Fruit fly (Drosophila melanogaster) whole organism, embryonic: ENCODE measurements around the gene CG9286.

Experiments used
- Adf1 ChIP-seq: fragments of 200-800 bp; sonication (Bioruptor generic); IDR thresholded peaks from 2 replicates; pipeline ENCODE4 v1.3.6; 2022; ENCODE audit warnings: missing biosample characterization, missing genetic modification characterization
- Bgb ChIP-seq: fragments of 200-800 bp; sonication (Bioruptor generic); IDR thresholded peaks from 2 replicates; pipeline ENCODE4 v1.3.6; 2022; ENCODE audit warnings: missing biosample characterization, missing genetic modification characterization; ENCODE audit not compliant: partially characterized antibody
- Bteb2 ChIP-seq: fragments of 200-800 bp; sonication (Bioruptor generic); optimal IDR thresholded peaks from 2 replicates; lab custom pipeline; 2016; ENCODE audit warnings: missing biosample characterization, missing genetic modification characterization
- CG10431 ChIP-seq: fragments of 200-800 bp; sonication (Bioruptor generic); optimal IDR thresholded peaks from 3 replicates; lab custom pipeline; 2018; ENCODE audit warnings: missing biosample characterization, mild to moderate bottlenecking, missing genetic modification characterization
- CG11723 ChIP-seq: fragments of 200-800 bp; sonication (Bioruptor generic); optimal IDR thresholded peaks from 2 replicates; lab custom pipeline; 2017; ENCODE audit warnings: missing biosample characterization, mild to moderate bottlenecking, missing genetic modification characterization
- CG12769 ChIP-seq: fragments of 200-800 bp; sonication (Bioruptor generic); optimal IDR thresholded peaks from 2 replicates; lab custom pipeline; 2019; ENCODE audit warnings: missing biosample characterization, mild to moderate bottlenecking, missing genetic modification characterization, moderate library complexity
- CG1603 ChIP-seq: fragments of 200-800 bp; sonication (Bioruptor generic); optimal IDR thresholded peaks from 2 replicates; lab custom pipeline; 2019; ENCODE audit warnings: missing biosample characterization, mild to moderate bottlenecking, missing genetic modification characterization, moderate library complexity
- CG2116 ChIP-seq: fragments of 200-800 bp; sonication (Bioruptor generic); optimal IDR thresholded peaks from 3 replicates; lab custom pipeline; 2018; ENCODE audit warnings: missing biosample characterization, mild to moderate bottlenecking, missing genetic modification characterization
- CG2199 ChIP-seq: fragments of 200-800 bp; sonication (Bioruptor generic); IDR thresholded peaks from 3 replicates; pipeline ENCODE4 v1.3.6; 2022; ENCODE audit warnings: missing biosample characterization, missing genetic modification characterization
- CG3163 ChIP-seq: fragments of 200-800 bp; sonication (Bioruptor generic); optimal IDR thresholded peaks from 3 replicates; lab custom pipeline; 2016; ENCODE audit warnings: missing biosample characterization, missing genetic modification characterization
- CG34224 ChIP-seq: fragments of 200-800 bp; sonication (Bioruptor generic); IDR thresholded peaks from 3 replicates; pipeline ENCODE4 v1.3.6; 2022; ENCODE audit warnings: missing biosample characterization, missing genetic modification characterization; ENCODE audit not compliant: partially characterized antibody
- CG3847 ChIP-seq: fragments of 200-800 bp; sonication (Bioruptor generic); IDR thresholded peaks from 2 replicates; pipeline ENCODE4 v1.3.6; 2022; ENCODE audit warnings: missing biosample characterization, missing genetic modification characterization
- CG7786 ChIP-seq: fragments of 200-800 bp; sonication (Bioruptor generic); optimal IDR thresholded peaks from 2 replicates; lab custom pipeline; 2016; ENCODE audit warnings: missing biosample characterization, missing genetic modification characterization
- CG9727 ChIP-seq: fragments of 200-800 bp; sonication (Bioruptor generic); optimal IDR thresholded peaks from 3 replicates; lab custom pipeline; 2017; ENCODE audit warnings: missing biosample characterization, mild to moderate bottlenecking, missing genetic modification characterization
- Camta ChIP-seq: fragments of 200-800 bp; sonication (Bioruptor generic); optimal IDR thresholded peaks from 2 replicates; lab custom pipeline; 2016; ENCODE audit warnings: missing biosample characterization, missing genetic modification characterization
- Dad ChIP-seq: fragments of 200-800 bp; sonication (Bioruptor generic); optimal IDR thresholded peaks from 3 replicates; lab custom pipeline; 2016; ENCODE audit warnings: missing biosample characterization, missing genetic modification characterization
- Ets65A ChIP-seq: fragments of 200-800 bp; sonication (Bioruptor generic); peaks from one replicate; lab custom pipeline; 2016; ENCODE audit warnings: missing biosample characterization, missing genetic modification characterization
- HmgZ ChIP-seq: fragments of 200-800 bp; sonication (Bioruptor generic); optimal IDR thresholded peaks from 2 replicates; lab custom pipeline; 2018; ENCODE audit warnings: missing biosample characterization, mild to moderate bottlenecking, missing genetic modification characterization
- Hmx ChIP-seq: fragments of 200-800 bp; sonication (Bioruptor generic); optimal IDR thresholded peaks from 2 replicates; lab custom pipeline; 2016; ENCODE audit warnings: missing biosample characterization, missing genetic modification characterization
- Hr51 ChIP-seq, 2 experiments: fragments of 200-800 bp; sonication (Bioruptor generic); optimal IDR thresholded peaks; 2 replicates in 1 of 2; 3 replicates in 1 of 2; lab custom pipeline; 2016 to 2018; ENCODE audit warnings: missing biosample characterization in 2 of 2, missing genetic modification characterization in 2 of 2, mild to moderate bottlenecking in 1 of 2, moderate library complexity in 1 of 2
- MBD-R2 ChIP-seq: fragments of 200-800 bp; sonication (Bioruptor generic); IDR thresholded peaks from 2 replicates; pipeline ENCODE4 v1.3.6; 2022; ENCODE audit warnings: missing biosample characterization, missing genetic modification characterization
- Mad ChIP-seq: fragments of 200-800 bp; sonication (Bioruptor generic); optimal IDR thresholded peaks from 2 replicates; lab custom pipeline; 2016; ENCODE audit warnings: missing biosample characterization, missing genetic modification characterization
- Med ChIP-seq: fragments of 200-800 bp; sonication (Bioruptor generic); peaks from one replicate; lab custom pipeline; 2016; ENCODE audit warnings: missing biosample characterization, missing genetic modification characterization, mild to moderate bottlenecking, inconsistent platforms, moderate library complexity
- Neu2 ChIP-seq: fragments of 200-800 bp; sonication (Bioruptor generic); optimal IDR thresholded peaks from 3 replicates; lab custom pipeline; 2016; ENCODE audit warnings: missing biosample characterization, missing genetic modification characterization, borderline replicate concordance
- Opbp ChIP-seq: fragments of 200-800 bp; sonication (Bioruptor generic); IDR thresholded peaks from 3 replicates; pipeline ENCODE4 v1.3.6; 2022; ENCODE audit warnings: missing biosample characterization, missing genetic modification characterization; ENCODE audit not compliant: partially characterized antibody
- Rfx ChIP-seq: fragments of 200-800 bp; sonication (Bioruptor generic); IDR thresholded peaks from 2 replicates; pipeline ENCODE4 v1.3.6; 2022; ENCODE audit warnings: missing biosample characterization, missing genetic modification characterization
- bab2 ChIP-seq: fragments of 200-800 bp; sonication (Bioruptor generic); optimal IDR thresholded peaks from 2 replicates; lab custom pipeline; 2016; ENCODE audit warnings: missing biosample characterization, missing genetic modification characterization
- bcd ChIP-seq: fragments of 200-800 bp; sonication (Bioruptor generic); optimal IDR thresholded peaks from 2 replicates; lab custom pipeline; 2017; ENCODE audit warnings: missing biosample characterization, mild to moderate bottlenecking, missing genetic modification characterization
- ci ChIP-seq: fragments of 200-800 bp; sonication (Bioruptor generic); IDR thresholded peaks from 3 replicates; pipeline ENCODE4 v1.3.6; 2022; ENCODE audit warnings: missing biosample characterization, missing genetic modification characterization
- dmrt11E ChIP-seq: fragments of 200-800 bp; sonication (Bioruptor generic); optimal IDR thresholded peaks from 3 replicates; lab custom pipeline; 2018; ENCODE audit warnings: missing biosample characterization, mild to moderate bottlenecking, missing genetic modification characterization, moderate library complexity
- emc ChIP-seq: fragments of 200-800 bp; sonication (Bioruptor generic); optimal IDR thresholded peaks from 2 replicates; lab custom pipeline; 2016; ENCODE audit warnings: missing biosample characterization, missing genetic modification characterization
- fd102C ChIP-seq: fragments of 200-800 bp; sonication (Bioruptor generic); optimal IDR thresholded peaks from 2 replicates; lab custom pipeline; 2018; ENCODE audit warnings: missing biosample characterization, mild to moderate bottlenecking, missing genetic modification characterization, moderate library complexity
- gem ChIP-seq: fragments of 200-800 bp; sonication (Bioruptor generic); optimal IDR thresholded peaks from 2 replicates; lab custom pipeline; 2019; ENCODE audit warnings: missing biosample characterization, mild to moderate bottlenecking, missing genetic modification characterization, moderate library complexity
- gsb-n ChIP-seq: fragments of 200-800 bp; sonication (Bioruptor generic); optimal IDR thresholded peaks from 3 replicates; lab custom pipeline; 2018; ENCODE audit warnings: missing biosample characterization, mild to moderate bottlenecking, missing genetic modification characterization
- ind ChIP-seq: fragments of 200-800 bp; sonication (Bioruptor generic); optimal IDR thresholded peaks from 3 replicates; lab custom pipeline; 2016; ENCODE audit warnings: missing biosample characterization, missing genetic modification characterization
- inv ChIP-seq: fragments of 200-800 bp; sonication (Bioruptor generic); IDR thresholded peaks from 2 replicates; pipeline ENCODE4 v1.3.6; 2022; ENCODE audit warnings: missing biosample characterization, missing genetic modification characterization; ENCODE audit not compliant: partially characterized antibody
- kay ChIP-seq: fragments of 200-800 bp; sonication (Bioruptor generic); optimal IDR thresholded peaks from 2 replicates; lab custom pipeline; 2016; ENCODE audit warnings: missing biosample characterization, missing genetic modification characterization
- nau ChIP-seq: fragments of 200-800 bp; sonication (Bioruptor generic); optimal IDR thresholded peaks from 3 replicates; lab custom pipeline; 2017; ENCODE audit warnings: missing biosample characterization, mild to moderate bottlenecking, missing genetic modification characterization, missing genetic modification reagents
- nerfin-2 ChIP-seq: fragments of 200-800 bp; sonication (Bioruptor generic); IDR thresholded peaks from 2 replicates; pipeline ENCODE4 v1.3.6; 2022; ENCODE audit warnings: missing biosample characterization, missing genetic modification characterization; ENCODE audit not compliant: partially characterized antibody
- onecut ChIP-seq: fragments of 200-800 bp; sonication (Bioruptor generic); IDR thresholded peaks from 2 replicates; pipeline ENCODE4 v1.3.6; 2022; ENCODE audit warnings: missing biosample characterization, missing genetic modification characterization
- peb ChIP-seq: fragments of 200-800 bp; sonication (Bioruptor generic); IDR thresholded peaks from 2 replicates; pipeline ENCODE4 v1.3.6; 2022; ENCODE audit warnings: missing biosample characterization, missing genetic modification characterization
- pita ChIP-seq: fragments of 200-800 bp; sonication (Bioruptor generic); optimal IDR thresholded peaks from 2 replicates; lab custom pipeline; 2017; ENCODE audit warnings: missing biosample characterization, mild to moderate bottlenecking, missing genetic modification characterization
- ranshi ChIP-seq: fragments of 200-800 bp; sonication (Bioruptor generic); IDR thresholded peaks from 2 replicates; pipeline ENCODE4 v1.3.6; 2022; ENCODE audit warnings: missing biosample characterization, missing genetic modification characterization
- sc ChIP-seq, 3 experiments: fragments of >200 bp in 2 of 3; fragments of 200-800 bp in 1 of 3; sonication (Bioruptor generic) in 1 of 3; optimal IDR thresholded peaks; 2 replicates in 2 of 3; 3 replicates in 1 of 3; lab custom pipeline; 2017; ENCODE audit warnings: mild to moderate bottlenecking in 1 of 3, missing biosample characterization in 1 of 3, missing genetic modification characterization in 1 of 3, missing genetic modification reagents in 1 of 3
- tin ChIP-seq: fragments of 200-800 bp; sonication (Bioruptor generic); optimal IDR thresholded peaks from 3 replicates; lab custom pipeline; 2016; ENCODE audit warnings: missing biosample characterization, missing genetic modification characterization
- tll ChIP-seq, 2 experiments: fragments of 200-800 bp in 1 of 2; fragments of >200 bp in 1 of 2; sonication (Bioruptor generic) in 1 of 2; optimal IDR thresholded peaks; 2 replicates each; lab custom pipeline; 2017 to 2019; ENCODE audit warnings: missing biosample characterization in 2 of 2, missing genetic modification characterization in 2 of 2, mild to moderate bottlenecking in 1 of 2, moderate library complexity in 1 of 2
- ttk ChIP-seq: fragments of 200-800 bp; sonication (Bioruptor generic); IDR thresholded peaks from 2 replicates; pipeline ENCODE4 v2.1.2; 2022; ENCODE audit warnings: missing biosample characterization, missing genetic modification characterization
- twi ChIP-seq: fragments of 200-800 bp; optimal IDR thresholded peaks from 2 replicates; lab custom pipeline; 2019; ENCODE audit warnings: missing biosample characterization, mild to moderate bottlenecking, missing genetic modification characterization, moderate library complexity
- z ChIP-seq: fragments of 200-800 bp; sonication (Bioruptor generic); IDR thresholded peaks from 3 replicates; pipeline ENCODE4 v1.3.6; 2022; ENCODE audit warnings: missing biosample characterization, missing genetic modification characterization
- zfh1 ChIP-seq: fragments of 200-800 bp; sonication (Bioruptor generic); IDR thresholded peaks from 3 replicates; pipeline ENCODE4 v1.3.6; 2022; ENCODE audit warnings: missing biosample characterization, missing genetic modification characterization

The CG9286 gene

DNA sequence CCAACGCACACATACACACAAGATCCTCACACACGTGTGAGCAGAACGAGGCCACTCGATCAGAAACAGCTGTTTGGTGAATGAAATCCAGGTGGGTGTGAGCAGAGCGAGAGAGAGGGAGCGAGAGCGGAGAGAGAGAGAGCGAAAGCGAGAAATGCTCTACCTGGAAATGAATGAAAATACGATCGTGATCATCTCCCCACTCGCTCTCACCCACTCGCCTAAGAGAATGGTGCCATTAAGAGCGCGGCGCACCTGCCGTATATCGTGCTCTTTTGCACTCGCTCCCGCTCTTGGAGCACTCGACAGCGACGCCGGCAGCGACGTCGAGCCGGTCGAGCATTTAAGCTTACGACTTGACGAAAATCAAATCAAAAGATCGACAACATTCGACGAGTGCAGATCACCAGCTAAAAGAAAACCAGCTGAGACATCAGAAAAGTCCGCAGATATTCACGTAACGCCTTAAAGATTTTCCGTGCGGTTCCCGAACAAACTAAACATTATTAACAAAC is 32.0 kb downstream of the CG9286 start, which contains the start of the genes tal-1A, tal-2A, tal-3A and tal-AA (continued):
- TF ChIP-seq sc (optimal IDR thresholded peaks at IDR 0.05; lab: Kevin White, UChicago) = no peak
- TF ChIP-seq sc (GFP tag; optimal IDR thresholded peaks at IDR 0.05; lab: Kevin White, UChicago) = peak; percentile 19
- TF ChIP-seq CG3163 (GFP tag; lab: Kevin White, UChicago) = peak; percentile 98
- peak; percentile 26 for TF ChIP-seq gsb-n
- no peak for TF ChIP-seq HmgZ (tag; lab: Kevin White, UChicago)
- TF ChIP-seq Ets65A (GFP tag; lab: Kevin White, UChicago) = peak; percentile 44
- TF ChIP-seq peb (GFP tag; lab: Robert Waterston, UW) = no peak
- no peak for TF ChIP-seq Bteb2 (GFP tag; lab: Kevin White, UChicago)
- no peak for TF ChIP-seq CG11723 (GFP tag; lab: Kevin White, UChicago)
- peak; percentile 74; the same call in 2 of the 3 replicates for TF ChIP-seq z (GFP tag; lab: Robert Waterston, UW)
- TF ChIP-seq Rfx = peak; percentile 25; the same call in 1 of the 2 replicates
- TF ChIP-seq bcd = no peak
- no peak for TF ChIP-seq Mad (GFP tag; lab: Kevin White, UChicago)
- peak; percentile 81 for TF ChIP-seq Med (GFP tag; lab: Kevin White, UChicago)
- TF ChIP-seq twi = peak; percentile 19
- no peak for TF ChIP-seq nerfin-2
- TF ChIP-seq onecut (GFP tag; lab: Robert Waterston, UW) = 0 out of 2 replicates have a peak, but pooled peaks have one; percentile 11
- no peak for TF ChIP-seq Hr51 (GFP tag; optimal IDR thresholded peaks at IDR 0.05; lab: Kevin White, UChicago)
- no peak for TF ChIP-seq tll (GFP tag; optimal IDR thresholded peaks at IDR 0.05; lab: Kevin White, UChicago)
- TF ChIP-seq zfh1 = peak; percentile 54; the same call in 1 of the 3 replicates
- TF ChIP-seq dmrt11E (tag; lab: Kevin White, UChicago) = no peak
- TF ChIP-seq Neu2 (GFP tag; lab: Kevin White, UChicago) = no peak
- TF ChIP-seq fd102C (GFP tag; lab: Kevin White, UChicago) = no peak
- TF ChIP-seq CG12769 = peak; percentile 52
- TF ChIP-seq gem (tag; lab: Kevin White, UChicago) = no peak
- TF ChIP-seq CG2199 = no peak
- TF ChIP-seq CG34224 = peak; percentile 82
- TF ChIP-seq CG7786 (GFP tag; lab: Kevin White, UChicago) = no peak
- TF ChIP-seq MBD-R2 (GFP tag; lab: Robert Waterston, UW) = no peak
- no peak for TF ChIP-seq ind
- TF ChIP-seq tin = no peak
- peak; percentile 47 for TF ChIP-seq nau (GFP tag; lab: Kevin White, UChicago)
- no peak for TF ChIP-seq CG1603
- TF ChIP-seq pita (GFP tag; lab: Kevin White, UChicago) = no peak
- no peak for TF ChIP-seq Dad
- no peak for TF ChIP-seq ranshi (GFP tag; lab: Robert Waterston, UW)
- TF ChIP-seq Adf1 (GFP tag; lab: Robert Waterston, UW) = peak; percentile 90
- no peak for TF ChIP-seq Camta
- no peak for TF ChIP-seq Bgb (GFP tag; lab: Robert Waterston, UW)
- TF ChIP-seq inv = no peak
- TF ChIP-seq kay = no peak
- no peak for TF ChIP-seq emc (GFP tag; lab: Kevin White, UChicago)
- TF ChIP-seq bab2 (GFP tag; lab: Kevin White, UChicago) = no peak
- peak; percentile 84 for TF ChIP-seq ci (GFP tag; lab: Robert Waterston, UW)
- no peak for TF ChIP-seq ttk
- peak; percentile 49 for TF ChIP-seq CG3847
- 0 out of 3 replicates have a peak, but pooled peaks have one; percentile 47 for TF ChIP-seq Opbp
- no peak for TF ChIP-seq Hmx (GFP tag; lab: Kevin White, UChicago)
- no peak for TF ChIP-seq CG9727 (GFP tag; lab: Kevin White, UChicago)
- TF ChIP-seq CG2116 (GFP tag; lab: Kevin White, UChicago) = no peak
- peak; percentile 41 for TF ChIP-seq CG10431 (GFP tag; lab: Kevin White, UChicago)
